Worm (Caenorhabditis elegans) whole organism, mixed stage, embryonic: ENCODE data around the gene gpx-6.

Experiments used
- bed-3 ChIP-seq: fragments of 200-800 bp; sonication (Bioruptor generic); optimal IDR thresholded peaks from 3 replicates; lab custom pipeline; 2018; ENCODE audit warnings: mild to moderate bottlenecking, missing genetic modification characterization, moderate library complexity, missing compliant biosample characterization
- ceh-39 ChIP-seq: fragments of 150-350 bp; optimal IDR thresholded peaks from 2 replicates; lab custom pipeline; 2014; ENCODE audit warnings: missing biosample characterization, missing genetic modification characterization
- ceh-43 ChIP-seq: fragments of 200-800 bp; sonication (Bioruptor generic); optimal IDR thresholded peaks from 2 replicates; lab custom pipeline; 2018; ENCODE audit warnings: mild to moderate bottlenecking, missing genetic modification characterization, moderate library complexity, missing compliant biosample characterization
- ceh-83 ChIP-seq: fragments of 200-800 bp; sonication (Bioruptor generic); optimal IDR thresholded peaks from 2 replicates; lab custom pipeline; 2018; ENCODE audit warnings: mild to moderate bottlenecking, missing genetic modification characterization, missing compliant biosample characterization
- ces-1 ChIP-seq: fragments of 150-350 bp; optimal IDR thresholded peaks from 2 replicates; lab custom pipeline; 2014; ENCODE audit warnings: missing biosample characterization, missing genetic modification reagents, missing genetic modification characterization
- drap-1 ChIP-seq: fragments of 200-800 bp; sonication (Bioruptor generic); optimal IDR thresholded peaks from 3 replicates; lab custom pipeline; 2018; ENCODE audit warnings: mild to moderate bottlenecking, missing genetic modification characterization, missing compliant biosample characterization
- elt-1 ChIP-seq: sonication (generic microtip); optimal IDR thresholded peaks from 2 replicates; lab custom pipeline; 2017; ENCODE audit warnings: missing genetic modification characterization, mild to moderate bottlenecking, missing compliant biosample characterization, antibody characterized with exemption, moderate library complexity, borderline replicate concordance; ENCODE audit not compliant: insufficient read depth
- elt-3 ChIP-seq: fragments of 150-350 bp; optimal IDR thresholded peaks from 2 replicates; lab custom pipeline; 2014; ENCODE audit warnings: missing biosample characterization, missing genetic modification characterization
- ham-2 ChIP-seq: fragments of 200-800 bp; sonication (Bioruptor generic); optimal IDR thresholded peaks from 2 replicates; lab custom pipeline; 2018; ENCODE audit warnings: mild to moderate bottlenecking, missing genetic modification characterization, missing compliant biosample characterization
- hlh-1 ChIP-seq: fragments of 150-350 bp; optimal IDR thresholded peaks from 2 replicates; lab custom pipeline; 2014; ENCODE audit warnings: missing biosample characterization, missing genetic modification reagents, missing genetic modification characterization
- lin-13 ChIP-seq: fragments of 150-350 bp; optimal IDR thresholded peaks from 2 replicates; lab custom pipeline; 2014; ENCODE audit warnings: missing biosample characterization, missing genetic modification characterization
- lin-32 ChIP-seq: fragments of 200-800 bp; sonication (Bioruptor generic); optimal IDR thresholded peaks from 2 replicates; lab custom pipeline; 2018; ENCODE audit warnings: mild to moderate bottlenecking, missing genetic modification characterization, missing compliant biosample characterization
- lsy-2 ChIP-seq: fragments of 150-350 bp; optimal IDR thresholded peaks from 2 replicates; lab custom pipeline; 2014; ENCODE audit warnings: missing biosample characterization, missing genetic modification characterization
- mab-5 ChIP-seq: fragments of 150-350 bp; optimal IDR thresholded peaks from 2 replicates; lab custom pipeline; 2014; ENCODE audit warnings: missing biosample characterization, missing genetic modification characterization
- mls-2 ChIP-seq: sonication (generic microtip); optimal IDR thresholded peaks from 2 replicates; lab custom pipeline; 2016; ENCODE audit warnings: mild to moderate bottlenecking, missing genetic modification characterization, moderate library complexity, missing compliant biosample characterization
- nhr-12 ChIP-seq: fragments of 150-350 bp; optimal IDR thresholded peaks from 2 replicates; lab custom pipeline; 2014; ENCODE audit warnings: missing biosample characterization, missing genetic modification characterization
- nhr-2 ChIP-seq: fragments of 150-350 bp; optimal IDR thresholded peaks from 2 replicates; lab custom pipeline; 2014; ENCODE audit warnings: missing biosample characterization, missing genetic modification characterization
- nhr-28 ChIP-seq: fragments of 150-350 bp; optimal IDR thresholded peaks from 2 replicates; lab custom pipeline; 2014; ENCODE audit warnings: missing biosample characterization, missing genetic modification characterization
- nhr-76 ChIP-seq: sonication (generic microtip); optimal IDR thresholded peaks from 2 replicates; lab custom pipeline; 2017; ENCODE audit warnings: missing biosample characterization, missing genetic modification characterization
- pha-4 ChIP-seq: fragments of 150-350 bp; optimal IDR thresholded peaks from 2 replicates; lab custom pipeline; 2018; ENCODE audit warnings: missing biosample characterization, missing genetic modification reagents, missing genetic modification characterization
- sem-2 ChIP-seq: fragments of 200-800 bp; sonication (Bioruptor generic); optimal IDR thresholded peaks from 2 replicates; lab custom pipeline; 2018; ENCODE audit warnings: mild to moderate bottlenecking, missing genetic modification characterization, missing compliant biosample characterization
- snpc-4 ChIP-seq: fragments of 150-350 bp; optimal IDR thresholded peaks from 2 replicates; lab custom pipeline; 2014; ENCODE audit warnings: missing biosample characterization, missing genetic modification characterization
- sptf-1 ChIP-seq: sonication (generic microtip); optimal IDR thresholded peaks from 2 replicates; lab custom pipeline; 2017; ENCODE audit warnings: mild to moderate bottlenecking, missing genetic modification characterization, moderate library complexity, missing compliant biosample characterization
- unc-120 ChIP-seq: sonication (generic microtip); optimal IDR thresholded peaks from 2 replicates; lab custom pipeline; 2017; ENCODE audit warnings: missing genetic modification characterization, missing compliant biosample characterization; ENCODE audit not compliant: poor library complexity, severe bottlenecking
- unc-62 ChIP-seq: fragments of 150-350 bp; optimal IDR thresholded peaks from 2 replicates; lab custom pipeline; 2014; ENCODE audit warnings: missing biosample characterization, missing genetic modification reagents, missing genetic modification characterization
- zip-8 ChIP-seq: fragments of 150-350 bp; optimal IDR thresholded peaks from 2 replicates; lab custom pipeline; 2014; ENCODE audit warnings: missing biosample characterization, missing genetic modification characterization
- ztf-11 ChIP-seq: fragments of 150-350 bp; optimal IDR thresholded peaks from 2 replicates; lab custom pipeline; 2014; ENCODE audit warnings: missing biosample characterization, missing genetic modification characterization

Gene gpx-6

DNA sequence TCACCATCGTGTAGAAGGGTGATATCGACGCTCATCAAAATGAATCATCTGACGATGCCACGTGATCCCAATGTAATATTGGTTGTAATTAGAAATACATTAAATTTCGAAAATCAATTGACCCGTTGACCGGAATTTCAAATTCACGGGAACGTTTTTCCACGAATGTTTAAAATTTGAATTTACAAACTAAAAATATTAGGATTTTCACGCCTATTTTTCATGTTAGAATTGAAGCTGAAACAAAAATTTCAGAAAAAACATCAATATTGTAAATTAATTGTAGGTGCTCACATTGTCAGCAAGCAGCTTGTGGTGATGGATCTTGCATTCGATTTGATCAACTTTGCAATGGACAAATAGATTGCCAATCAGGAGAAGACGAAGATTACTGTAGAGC is 11.7 kb upstream of the gpx-6 start, which contains the start of gene C07G1.6:
Gene C07G1.6, minus strand, starts transcription at position 101 of the 400 bp plus-strand sequence.
- TF ChIP-seq zip-8 (tag; lab: Kevin White, UChicago) = no peak
- TF ChIP-seq nhr-2 = no peak
- no peak for TF ChIP-seq ces-1 (GFP tag; lab: Kevin White, UChicago)
- no peak for TF ChIP-seq lin-13 (tag; lab: Kevin White, UChicago)
- TF ChIP-seq mab-5 (tag; lab: Kevin White, UChicago) = no peak
- TF ChIP-seq pha-4 (tag; lab: Kevin White, UChicago) = no peak
- no peak for TF ChIP-seq elt-1 (tag; lab: Kevin White, UChicago)
- no peak for TF ChIP-seq hlh-1 (tag; lab: Kevin White, UChicago)
- TF ChIP-seq ceh-39 (tag; lab: Kevin White, UChicago) = no peak
- no peak for TF ChIP-seq elt-3 (tag; lab: Kevin White, UChicago)
- TF ChIP-seq ham-2 (GFP tag; lab: Kevin White, UChicago) = no peak
- TF ChIP-seq nhr-76 (tag; lab: Kevin White, UChicago) = no peak

DNA sequence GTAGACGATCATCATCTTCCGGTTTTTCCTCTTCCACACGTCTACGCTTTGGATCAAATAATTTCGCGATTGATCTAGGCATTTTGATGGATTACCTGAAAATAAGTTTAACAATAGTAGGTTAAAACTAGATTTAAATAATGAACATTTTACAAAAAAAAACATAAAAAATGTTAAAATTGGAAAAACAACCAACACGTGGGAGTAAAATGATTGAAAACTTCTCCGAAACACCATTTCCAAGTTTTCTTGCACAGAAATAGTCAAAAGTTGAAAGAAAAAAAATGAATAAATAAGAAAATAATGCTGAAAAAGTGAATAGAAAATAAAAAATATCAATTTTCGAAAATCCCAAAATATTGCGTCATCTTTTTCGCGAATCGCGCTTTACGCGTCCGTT is 10.3 kb upstream of the gpx-6 start, which contains the start of gene C07G1.7:
Gene C07G1.7, minus strand, starts transcription at position 101 of the 400 bp plus-strand sequence.
- TF ChIP-seq zip-8 (tag; lab: Kevin White, UChicago) (peak; percentile 66), ham-2 (GFP tag; lab: Kevin White, UChicago) (no peak), mls-2 (no peak), sem-2 (GFP tag; lab: Kevin White, UChicago) (no peak), ceh-83 (no peak), drap-1 (no peak)

DNA sequence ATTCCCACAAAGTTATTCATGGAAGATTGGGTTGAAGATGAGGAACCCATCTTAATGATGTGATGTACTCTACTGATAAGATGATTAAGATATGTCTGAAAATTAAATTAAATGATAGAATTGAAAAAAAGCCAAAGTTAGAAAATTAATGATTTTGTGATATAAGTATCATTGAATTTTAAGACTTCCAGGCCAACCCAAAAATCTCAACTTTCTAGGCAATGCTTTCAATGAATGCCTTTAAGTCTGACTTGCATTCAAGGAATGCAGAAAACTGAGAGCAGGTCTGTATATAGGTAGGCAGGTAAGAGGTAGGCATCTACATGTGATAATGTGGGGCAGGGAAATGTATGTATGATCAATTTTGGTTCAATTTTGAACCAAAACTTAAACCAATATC is 2.0 kb upstream of the gpx-6 start, which contains the start of gene ocr-2:
Gene ocr-2, minus strand, starts transcription at position 101 of the 400 bp plus-strand sequence.
- no peak for TF ChIP-seq lin-13 (tag; lab: Kevin White, UChicago)
- TF ChIP-seq elt-1 (tag; lab: Kevin White, UChicago) = peak; percentile 4

DNA sequence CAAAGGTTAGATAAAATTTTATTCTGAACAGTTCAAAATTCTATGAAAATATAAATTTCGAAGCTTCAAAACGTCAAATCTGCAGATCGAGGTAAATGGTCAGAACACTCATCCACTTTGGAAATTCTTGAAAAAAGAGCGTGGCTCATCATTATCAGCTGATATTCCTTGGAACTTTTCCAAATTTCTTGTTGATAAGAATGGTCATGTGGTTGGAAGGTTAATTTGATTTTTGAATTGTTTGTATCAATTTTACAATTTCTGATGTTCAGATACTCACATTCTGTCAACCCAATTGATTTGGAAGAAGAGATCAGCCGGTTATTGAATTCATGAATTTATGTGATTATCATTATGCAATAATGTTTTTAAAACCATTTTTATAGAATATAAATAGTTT is 1.1 kb downstream of the gpx-6 start:
- TF ChIP-seq lsy-2 (tag; lab: Kevin White, UChicago) (no peak), drap-1 (no peak), lin-32 (GFP tag; lab: Kevin White, UChicago) (no peak), ces-1 (GFP tag; lab: Kevin White, UChicago) (no peak), sptf-1 (tag; lab: Kevin White, UChicago) (no peak), nhr-2 (no peak), snpc-4 (tag; lab: Kevin White, UChicago) (no peak), hlh-1 (tag; lab: Kevin White, UChicago) (no peak), unc-62 (no peak), ceh-39 (tag; lab: Kevin White, UChicago) (no peak)
- TF ChIP-seq, all 35 proteins: peak for 0

DNA sequence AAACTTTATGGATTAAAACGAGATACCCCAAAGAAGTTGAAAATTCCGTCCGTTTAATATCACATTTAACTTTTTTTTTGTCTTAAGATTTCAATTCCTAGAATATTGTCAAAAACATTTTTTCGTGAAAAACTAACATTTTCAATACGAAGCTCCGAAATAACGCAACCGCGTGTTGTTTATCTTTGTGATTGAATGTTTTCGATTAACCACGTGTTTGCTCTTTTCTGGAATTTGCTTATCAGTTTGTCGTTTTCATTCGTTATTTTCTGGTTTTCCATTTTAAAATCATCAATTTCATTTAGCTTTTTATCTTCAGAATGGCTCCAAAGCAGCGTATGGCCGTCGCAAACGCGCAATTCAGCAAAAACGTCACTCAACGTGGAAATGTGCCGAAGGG is 3.4 kb downstream of the gpx-6 start, which contains the start of gene serp-1.2:
Gene serp-1.2, plus strand, starts transcription at position 318 of the 400 bp plus-strand sequence.
- TF ChIP-seq sem-2 (GFP tag; lab: Kevin White, UChicago) (no peak), lin-13 (tag; lab: Kevin White, UChicago) (no peak), lin-32 (GFP tag; lab: Kevin White, UChicago) (no peak), snpc-4 (tag; lab: Kevin White, UChicago) (no peak), elt-1 (tag; lab: Kevin White, UChicago) (no peak), ham-2 (GFP tag; lab: Kevin White, UChicago) (no peak), unc-62 (no peak), ztf-11 (no peak), elt-3 (tag; lab: Kevin White, UChicago) (no peak), unc-120 (no peak), ces-1 (GFP tag; lab: Kevin White, UChicago) (no peak)

DNA sequence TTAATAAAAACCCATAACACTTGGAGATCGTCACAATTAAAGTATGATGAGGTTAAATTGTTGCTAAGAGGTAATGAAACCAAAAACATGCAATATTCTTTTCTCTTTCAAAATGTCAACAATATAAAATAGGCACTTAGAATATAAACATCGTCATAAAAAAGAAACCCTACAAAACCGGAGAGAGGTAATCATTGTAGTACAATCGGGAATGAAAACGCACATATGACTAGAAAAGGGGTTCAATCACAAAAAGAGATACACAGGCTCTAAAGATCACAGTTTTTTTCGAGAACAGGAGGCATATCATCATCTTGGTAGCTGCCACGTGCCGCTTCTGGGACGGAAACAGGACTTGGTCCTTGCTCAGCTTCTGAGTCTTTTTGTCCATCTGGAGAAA is 4.5 kb downstream of the gpx-6 start:
- TF ChIP-seq ceh-39 (tag; lab: Kevin White, UChicago) = no peak
- TF ChIP-seq ham-2 (GFP tag; lab: Kevin White, UChicago) = no peak
- no peak for TF ChIP-seq lsy-2 (tag; lab: Kevin White, UChicago)
- no peak for TF ChIP-seq bed-3
- TF ChIP-seq ceh-43 = no peak
- TF ChIP-seq nhr-12 = no peak
- TF ChIP-seq hlh-1 (tag; lab: Kevin White, UChicago) = no peak
- TF ChIP-seq, all 35 proteins: peak for 0

DNA sequence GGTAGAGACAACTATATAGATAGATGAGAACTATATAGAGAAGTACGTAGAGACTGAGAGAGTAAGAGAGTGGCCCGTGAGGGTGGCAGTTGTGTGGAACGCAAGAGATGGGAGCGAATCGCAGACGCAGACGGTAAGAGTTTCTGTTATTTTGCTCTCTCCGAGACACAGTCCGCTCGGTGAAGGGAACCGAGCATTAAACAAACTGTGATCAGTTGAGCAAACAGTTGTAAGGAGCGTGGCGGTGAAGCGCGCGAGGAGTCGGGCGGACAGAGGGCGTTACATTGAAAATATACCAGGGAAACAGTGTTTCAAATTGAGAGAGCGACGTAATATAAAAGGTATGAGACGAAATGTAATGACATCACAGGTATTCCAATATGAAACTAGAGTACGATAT is 7.5 kb downstream of the gpx-6 start:
- peak; percentile 63 for TF ChIP-seq hlh-1 (tag; lab: Kevin White, UChicago)
- TF ChIP-seq nhr-28 (tag; lab: Kevin White, UChicago) = no peak
- TF ChIP-seq unc-62 = peak; percentile 14
- peak; percentile 65 for TF ChIP-seq unc-120
- peak; percentile 39 for TF ChIP-seq ham-2 (GFP tag; lab: Kevin White, UChicago)
- no peak for TF ChIP-seq nhr-12
- peak; percentile 41 for TF ChIP-seq pha-4 (tag; lab: Kevin White, UChicago)
